Worm (Caenorhabditis elegans) whole organism, young adult: ENCODE measurements around the gene C35A5.3.

Source experiments
- hmg-1.2 ChIP-seq: fragments of 200-800 bp; sonication (Bioruptor generic); IDR thresholded peaks from 2 replicates; pipeline ENCODE4 v1.3.6; 2022; ENCODE audit warnings: missing genetic modification reagents, missing genetic modification characterization, missing compliant biosample characterization
- pha-4 ChIP-seq: fragments of 150-350 bp; sonication (generic microtip); optimal IDR thresholded peaks from 2 replicates; lab custom pipeline; 2014; ENCODE audit warnings: missing biosample characterization, missing genetic modification reagents, missing genetic modification characterization
- tbp1 ChIP-seq: fragments of 200-800 bp; sonication (Bioruptor generic); optimal IDR thresholded peaks from 2 replicates; lab custom pipeline; 2018; ENCODE audit warnings: mild to moderate bottlenecking, missing genetic modification characterization, missing compliant biosample characterization

DNA sequence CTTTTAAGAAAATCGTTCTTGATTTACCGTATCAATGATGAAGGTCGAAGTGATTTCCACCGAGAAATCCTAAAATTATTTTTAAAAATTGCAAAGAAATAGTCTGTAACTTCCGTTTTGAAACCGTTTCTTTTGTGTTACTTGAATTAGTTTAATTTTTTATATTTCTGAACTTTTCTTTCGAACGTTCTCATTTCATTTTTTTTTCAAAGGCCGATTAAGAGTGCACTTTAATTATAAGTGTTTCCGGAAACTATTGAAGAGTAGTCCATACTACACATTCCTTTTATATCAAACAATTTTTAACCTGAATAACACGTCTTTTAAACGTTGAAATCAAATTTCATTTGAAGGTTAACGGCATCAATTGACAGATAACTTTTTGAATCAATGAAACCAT is 33.5 kb downstream of the C35A5.3 start:
- TF ChIP-seq pha-4 (tag; lab: Kevin White, UChicago) (no peak), hmg-1.2 (GFP tag; lab: Robert Waterston, UW) (no peak), tbp1 (GFP tag; lab: Kevin White, UChicago) (no peak)
